In the genomic region with DNA sequence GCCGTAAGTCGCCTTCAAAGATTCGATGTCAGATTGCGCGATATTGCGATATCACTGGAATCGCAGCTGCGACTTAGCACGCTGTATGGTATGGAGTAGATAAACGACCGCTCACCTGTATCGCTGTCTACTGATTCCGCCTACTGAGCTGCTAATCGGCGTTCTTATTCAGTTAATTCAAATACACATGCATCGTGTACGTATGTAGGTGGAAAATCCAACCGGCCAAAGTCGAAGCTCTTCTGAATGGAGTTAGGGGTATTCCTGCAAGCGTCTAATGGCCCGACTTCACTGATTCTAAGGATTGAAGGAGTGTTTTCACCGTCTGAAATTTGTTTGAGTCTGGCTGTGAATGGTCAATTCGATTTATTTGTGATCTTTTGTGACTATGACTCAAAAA, we compare ENCODE assay signal across 5 fruit fly cellular contexts.
TF ChIP-seq lines count a peak whose summit lies in the region.

A gene (minus strand): TSS at position 231 of the 400 bp plus-strand sequence.

TF ChIP-seq in whole organism, adult, 20 proteins besides CTCF, POLR2A, EP300 and RAD21 (continued from another document):
- TF ChIP-seq Clk (GFP tag; optimal IDR thresholded peaks at IDR 0.05; lab: Kevin White, UChicago) (no peak), CG33017 (tag; optimal IDR thresholded peaks at IDR 0.05; lab: Kevin White, UChicago) (peak; percentile 28), CG1620 (GFP tag; optimal IDR thresholded peaks at IDR 0.05; lab: Kevin White, UChicago) (peak; percentile 32)

TF ChIP-seq in whole organism, embryonic, 481 proteins besides CTCF, POLR2A, EP300 and RAD21 (continued from another document and continues in another):
- no peak for TF ChIP-seq CG6654 (GFP tag; optimal IDR thresholded peaks at IDR 0.05; lab: Kevin White, UChicago)
- peak in 1 of 2 experiments; percentile 28 for TF ChIP-seq Dfd (GFP tag; optimal IDR thresholded peaks at IDR 0.05; lab: Kevin White, UChicago)
- no peak for TF ChIP-seq mld (GFP tag; IDR thresholded peaks at IDR 0.05; lab: Robert Waterston, UW; ENCODE audit: partially characterized antibody)
- TF ChIP-seq CG1233 (GFP tag; optimal IDR thresholded peaks at IDR 0.05; lab: Kevin White, UChicago) = no peak
- no peak for TF ChIP-seq ab (GFP tag; optimal IDR thresholded peaks at IDR 0.05; lab: Kevin White, UChicago)
- TF ChIP-seq da (GFP tag; optimal IDR thresholded peaks at IDR 0.05; lab: Kevin White, UChicago) = no peak
- no peak for TF ChIP-seq bowl (GFP tag; IDR thresholded peaks at IDR 0.05; lab: Robert Waterston, UW)
- TF ChIP-seq fru (optimal IDR thresholded peaks at IDR 0.05; lab: Kevin White, UChicago) = no peak
- TF ChIP-seq Gug (GFP tag; IDR thresholded peaks at IDR 0.05; lab: Robert Waterston, UW) = no peak
- TF ChIP-seq cwo (GFP tag; optimal IDR thresholded peaks at IDR 0.05; lab: Kevin White, UChicago) = no peak
- no peak for TF ChIP-seq gro (GFP tag; optimal IDR thresholded peaks at IDR 0.05; lab: Kevin White, UChicago)
- peak; percentile 55 for TF ChIP-seq CG17802 (tag; optimal IDR thresholded peaks at IDR 0.05; lab: Kevin White, UChicago)
- TF ChIP-seq MBD-R2 (GFP tag; IDR thresholded peaks at IDR 0.05; lab: Robert Waterston, UW) = peak; percentile 29; the same call in 1 of the 2 replicates
- no peak for TF ChIP-seq CHES-1-like (GFP tag; optimal IDR thresholded peaks at IDR 0.05; lab: Kevin White, UChicago)
- TF ChIP-seq eve (GFP tag; optimal IDR thresholded peaks at IDR 0.05; lab: Kevin White, UChicago) = no peak
- 0 out of 2 replicates have a peak, but pooled peaks have one; percentile 44 for TF ChIP-seq CG32532 (GFP tag; IDR thresholded peaks at IDR 0.05; lab: Robert Waterston, UW)
- TF ChIP-seq CG1647 (GFP tag; optimal IDR thresholded peaks at IDR 0.05; lab: Kevin White, UChicago) = no peak
- peak; percentile 23 for TF ChIP-seq sug (tag; optimal IDR thresholded peaks at IDR 0.05; lab: Kevin White, UChicago)
- TF ChIP-seq ssp (GFP tag; IDR thresholded peaks at IDR 0.05; lab: Robert Waterston, UW) = peak; percentile 94
- TF ChIP-seq CG2202 (tag; optimal IDR thresholded peaks at IDR 0.05; lab: Kevin White, UChicago) = no peak
- no peak for TF ChIP-seq slbo (GFP tag; IDR thresholded peaks at IDR 0.05; lab: Robert Waterston, UW)
- no peak for TF ChIP-seq CG43689 (GFP tag; IDR thresholded peaks at IDR 0.05; lab: Robert Waterston, UW)
- TF ChIP-seq row (GFP tag; IDR thresholded peaks at IDR 0.05; lab: Robert Waterston, UW) = peak; percentile 68
- TF ChIP-seq mirr (GFP tag; optimal IDR thresholded peaks at IDR 0.05; lab: Kevin White, UChicago) = peak; percentile 31
- TF ChIP-seq CG34376 (GFP tag; optimal IDR thresholded peaks at IDR 0.05; lab: Kevin White, UChicago) = peak; percentile 35
- TF ChIP-seq CG3847 (GFP tag; IDR thresholded peaks at IDR 0.05; lab: Robert Waterston, UW) = no peak
- TF ChIP-seq CG15601 (tag; optimal IDR thresholded peaks at IDR 0.05; lab: Kevin White, UChicago) = no peak
- TF ChIP-seq CG13894 (tag; optimal IDR thresholded peaks at IDR 0.05; lab: Kevin White, UChicago) = no peak
- no peak for TF ChIP-seq CG3065 (GFP tag; optimal IDR thresholded peaks at IDR 0.05; lab: Kevin White, UChicago)
- TF ChIP-seq pho (GFP tag; optimal IDR thresholded peaks at IDR 0.05; lab: Kevin White, UChicago) = no peak
- peak; percentile 31 for TF ChIP-seq gfzf (GFP tag; optimal IDR thresholded peaks at IDR 0.05; lab: Kevin White, UChicago)
- peak; percentile 45 for TF ChIP-seq pzg (GFP tag; optimal IDR thresholded peaks at IDR 0.05; lab: Kevin White, UChicago)

TF ChIP-seq in whole organism, prepupa, 60 proteins besides CTCF, POLR2A, EP300 and RAD21 (continued from another document):
- TF ChIP-seq topi (GFP tag; optimal IDR thresholded peaks at IDR 0.05; lab: Kevin White, UChicago) (no peak), dac (GFP tag; optimal IDR thresholded peaks at IDR 0.05; lab: Kevin White, UChicago) (peak; percentile 67)

TF ChIP-seq in whole organism, pupa, 21 proteins besides CTCF, POLR2A, EP300 and RAD21 (continued from another document):
- no peak for TF ChIP-seq CG32121 (GFP tag; IDR thresholded peaks at IDR 0.05; lab: Robert Waterston, UW)

TF ChIP-seq in whole organism, wandering third instar larva, 38 proteins besides CTCF, POLR2A, EP300 and RAD21 (continued from another document):
- TF ChIP-seq ey (GFP tag; optimal IDR thresholded peaks at IDR 0.05; lab: Kevin White, UChicago) = no peak
- no peak for TF ChIP-seq Sp1 (GFP tag; optimal IDR thresholded peaks at IDR 0.05; lab: Kevin White, UChicago)
- TF ChIP-seq jim (GFP tag; optimal IDR thresholded peaks at IDR 0.05; lab: Kevin White, UChicago) = no peak
- no peak for TF ChIP-seq Dif (GFP tag; optimal IDR thresholded peaks at IDR 0.05; lab: Kevin White, UChicago; ENCODE audit: partially characterized antibody)
- no peak for TF ChIP-seq Abd-B (GFP tag; optimal IDR thresholded peaks at IDR 0.05; lab: Kevin White, UChicago)
- TF ChIP-seq OdsH (GFP tag; optimal IDR thresholded peaks at IDR 0.05; lab: Kevin White, UChicago) = no peak
- peak; percentile 26 for TF ChIP-seq rgr (GFP tag; optimal IDR thresholded peaks at IDR 0.05; lab: Kevin White, UChicago)
- peak in 1 of 2 experiments; percentile 13 for TF ChIP-seq foxo (GFP tag; optimal IDR thresholded peaks at IDR 0.05; lab: Kevin White, UChicago)
- TF ChIP-seq sv (GFP tag; optimal IDR thresholded peaks at IDR 0.05; lab: Kevin White, UChicago) = no peak
- TF ChIP-seq sage (GFP tag; optimal IDR thresholded peaks at IDR 0.05; lab: Kevin White, UChicago) = no peak
- no peak for TF ChIP-seq h (GFP tag; optimal IDR thresholded peaks at IDR 0.05; lab: Kevin White, UChicago)
- no peak for TF ChIP-seq Mio (GFP tag; optimal IDR thresholded peaks at IDR 0.05; lab: Kevin White, UChicago)
- TF ChIP-seq tai (GFP tag; optimal IDR thresholded peaks at IDR 0.05; lab: Kevin White, UChicago) = no peak
- TF ChIP-seq usp (GFP tag; optimal IDR thresholded peaks at IDR 0.05; lab: Kevin White, UChicago) = no peak
- no peak for TF ChIP-seq dl (GFP tag; optimal IDR thresholded peaks at IDR 0.05; lab: Kevin White, UChicago; ENCODE audit: insufficient read depth in 1 of 2, partially characterized antibody in 2 of 2)
- TF ChIP-seq Hnf4 (GFP tag; optimal IDR thresholded peaks at IDR 0.05; lab: Kevin White, UChicago) = peak; percentile 92
